Fruit fly (Drosophila melanogaster): Measurements from ENCODE around the gene CG5225.

DNA sequence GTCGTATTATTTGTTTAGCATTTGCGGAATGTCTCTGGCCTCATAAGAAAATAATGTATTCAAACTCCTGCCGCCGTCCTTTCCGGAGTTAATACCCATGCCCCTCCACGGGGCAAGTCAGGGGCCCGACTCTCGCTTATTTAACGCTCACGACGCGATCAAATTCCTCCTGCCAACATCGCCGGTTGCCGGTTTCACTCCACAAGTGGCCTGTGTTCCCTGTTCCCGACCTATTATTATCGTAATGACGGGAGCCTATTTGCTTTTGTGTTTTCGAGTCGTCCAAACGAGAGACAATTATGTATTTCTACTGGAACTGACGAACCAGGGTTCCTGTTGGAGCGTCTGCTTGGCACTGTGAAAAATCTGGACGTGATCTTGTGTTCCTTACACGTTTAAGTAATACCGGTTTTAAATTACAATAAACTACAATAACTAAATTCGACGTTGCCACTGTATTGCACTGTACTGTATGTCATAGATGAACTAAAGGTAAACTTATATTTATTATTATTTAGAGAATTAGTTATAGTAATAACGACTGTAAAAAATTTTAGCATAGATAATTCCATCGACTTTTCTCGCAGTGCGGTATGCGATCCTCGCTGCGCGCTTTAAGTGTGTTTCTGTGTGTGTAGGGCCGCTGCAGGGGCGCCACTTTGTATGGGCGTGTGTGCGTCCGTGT lies 24.1 kb downstream of the CG5225 start:
- no peak for TF ChIP-seq dl (GFP tag; optimal IDR thresholded peaks at IDR 0.05; ENCODE audit: insufficient read depth in 1 of 2, partially characterized antibody in 2 of 2)
- no peak for TF ChIP-seq jim (GFP tag; optimal IDR thresholded peaks at IDR 0.05)
- TF ChIP-seq Mio (GFP tag; optimal IDR thresholded peaks at IDR 0.05), result no peak
- no peak for TF ChIP-seq Myc (optimal IDR thresholded peaks at IDR 0.05)
- TF ChIP-seq psq (GFP tag; optimal IDR thresholded peaks at IDR 0.05), result peak; percentile 62
- TF ChIP-seq br (GFP tag; optimal IDR thresholded peaks at IDR 0.05), result peak; percentile 71
- no peak for TF ChIP-seq Abd-B (GFP tag; optimal IDR thresholded peaks at IDR 0.05)
- TF ChIP-seq h (GFP tag; optimal IDR thresholded peaks at IDR 0.05), result peak; percentile 84
- no peak for TF ChIP-seq usp (GFP tag; optimal IDR thresholded peaks at IDR 0.05)
- TF ChIP-seq sv (GFP tag; optimal IDR thresholded peaks at IDR 0.05), result peak; percentile 33
